Worm (Caenorhabditis elegans) whole organism, L4 larva: Measurements from ENCODE around the gene ints-7.

Source experiments
- daf-8 ChIP-seq: fragments of 200-800 bp; sonication (Bioruptor generic); IDR thresholded peaks from 2 replicates; pipeline ENCODE4 v1.3.6; 2022; ENCODE audit warnings: missing genetic modification characterization, missing compliant biosample characterization
- dmd-9 ChIP-seq: fragments of 200-800 bp; sonication (Bioruptor generic); IDR thresholded peaks from 2 replicates; pipeline ENCODE4 v1.3.6; 2022; ENCODE audit warnings: missing genetic modification reagents, missing genetic modification characterization, missing compliant biosample characterization
- jun-1 ChIP-seq: fragments of 150-350 bp; optimal IDR thresholded peaks from 2 replicates; lab custom pipeline; 2014; ENCODE audit warnings: missing biosample characterization, missing genetic modification reagents, missing genetic modification characterization
- lin-15B ChIP-seq: fragments of 150-350 bp; sonication (generic microtip); optimal IDR thresholded peaks from 3 replicates; lab custom pipeline; 2014; ENCODE audit warnings: missing biosample characterization, missing genetic modification characterization
- madf-5 ChIP-seq, 2 experiments: fragments of 200-800 bp; sonication (Bioruptor generic); IDR thresholded peaks; 2 replicates each; pipeline ENCODE4 v1.3.6; 2022; ENCODE audit warnings: missing compliant biosample characterization in 2 of 2, missing genetic modification characterization in 2 of 2
- mep-1 ChIP-seq: fragments of 150-350 bp; sonication (generic microtip); optimal IDR thresholded peaks from 3 replicates; lab custom pipeline; 2014; ENCODE audit warnings: missing biosample characterization, missing genetic modification characterization
- nhr-76 ChIP-seq: fragments of 150-350 bp; optimal IDR thresholded peaks from 2 replicates; lab custom pipeline; 2014; ENCODE audit warnings: missing biosample characterization, missing genetic modification characterization
- unc-130 ChIP-seq: sonication (generic microtip); optimal IDR thresholded peaks from 2 replicates; lab custom pipeline; 2016; ENCODE audit warnings: missing genetic modification reagents, missing genetic modification characterization, missing compliant biosample characterization

ce11 chrII:11611462-11611861 lies 28.8 kb downstream of the ints-7 start:
- TF ChIP-seq daf-8 (no peak), unc-130 (no peak), nhr-76 (tag; lab: Kevin White, UChicago) (no peak), madf-5 (GFP tag; IDR thresholded peaks at IDR 0.05; lab: Robert Waterston, UW) (no peak), mep-1 (tag; lab: Kevin White, UChicago) (peak; percentile 24), lin-15B (tag; lab: Kevin White, UChicago) (no peak), jun-1 (tag; lab: Kevin White, UChicago) (no peak), dmd-9 (GFP tag; lab: Robert Waterston, UW) (no peak)
